Worm (Caenorhabditis elegans): ENCODE data around the gene C27F2.10.

Gene C27F2.10

DNA sequence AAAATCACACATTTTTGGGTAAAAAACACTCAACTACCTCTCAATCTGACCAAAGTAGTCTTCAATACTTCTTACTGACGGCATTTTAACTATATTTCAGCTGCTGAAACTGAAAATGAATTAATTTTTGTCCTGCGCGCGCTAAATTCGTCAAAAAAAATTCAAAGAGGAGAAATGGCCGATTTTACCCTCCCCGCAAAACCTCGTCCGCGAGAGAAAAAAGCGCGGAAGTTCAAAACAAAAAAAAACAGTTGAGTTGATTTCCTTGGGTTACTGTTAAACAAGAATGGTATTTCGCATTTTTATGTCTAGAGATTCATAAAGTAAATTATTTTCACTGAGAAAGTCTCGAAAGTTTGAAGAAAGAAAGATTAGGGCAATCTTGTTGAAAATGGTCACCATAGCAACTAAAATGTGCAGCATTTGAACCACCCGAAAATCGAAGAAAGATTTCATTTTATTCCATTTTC lies at the start of gene C27F2.10, which contains the start of gene wdr-60:
C27F2.10 (minus strand) TSS at position 109 of the 470 bp plus-strand sequence.
wdr-60 (plus strand) TSS at position 420 of the 470 bp plus-strand sequence.
- TF ChIP-seq him-1 (tag; optimal IDR thresholded peaks at IDR 0.05) (no peak), dao-5 (tag; optimal IDR thresholded peaks at IDR 0.05) (no peak), W03F9.2 (tag; optimal IDR thresholded peaks at IDR 0.05) (no peak)

DNA sequence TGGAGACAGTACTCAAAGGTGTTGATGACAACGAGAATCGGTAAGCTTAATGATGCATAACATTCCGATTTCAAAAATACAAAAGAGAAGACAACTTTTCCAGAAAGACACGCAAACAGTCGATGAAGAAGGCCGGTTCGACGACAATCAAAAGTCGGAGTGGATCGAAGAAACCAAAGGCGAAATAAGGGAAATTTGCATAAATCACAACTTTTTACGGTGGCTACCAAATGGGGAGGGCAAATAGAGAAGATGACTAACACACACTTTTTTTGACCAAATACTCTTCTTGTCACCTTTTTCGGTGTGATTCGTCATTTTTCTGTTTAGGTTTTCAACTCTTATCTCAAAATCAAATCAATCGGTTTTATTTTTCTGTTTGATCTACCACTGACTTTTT lies 49.5 kb upstream of the C27F2.10 start, which contains the start of gene C45G9.6:
C45G9.6 (plus strand) TSS at position 301 of the 400 bp plus-strand sequence.
- TF ChIP-seq W03F9.2 (tag; optimal IDR thresholded peaks at IDR 0.05), result no peak
- no peak for TF ChIP-seq dao-5 (tag; optimal IDR thresholded peaks at IDR 0.05)
- no peak for TF ChIP-seq him-1 (tag; optimal IDR thresholded peaks at IDR 0.05)

DNA sequence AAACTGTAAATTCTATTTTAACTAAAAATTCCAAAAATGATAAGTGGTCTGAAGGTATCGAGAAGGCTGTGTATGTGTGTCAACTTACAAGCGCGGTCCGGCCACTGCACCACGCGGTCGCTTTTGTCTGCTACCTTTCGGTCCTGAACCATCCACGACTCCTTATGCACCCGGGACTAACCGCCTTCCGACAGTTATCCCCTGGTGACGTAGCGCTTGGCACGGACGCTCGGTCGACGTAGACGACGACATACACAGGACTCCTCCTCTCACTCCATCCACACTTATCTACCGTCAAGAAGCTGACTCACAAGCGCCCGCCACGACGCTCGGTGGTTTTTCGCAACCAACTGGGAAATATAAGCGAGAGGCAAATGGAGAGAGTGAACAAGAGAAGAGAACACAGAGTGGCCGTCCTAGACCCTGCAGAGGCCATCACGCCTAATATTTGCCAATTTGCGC lies 44.7 kb upstream of the C27F2.10 start:
- TF ChIP-seq dao-5 (tag; optimal IDR thresholded peaks at IDR 0.05) (peak; percentile 78), him-1 (tag; optimal IDR thresholded peaks at IDR 0.05) (peak; percentile 81)

DNA sequence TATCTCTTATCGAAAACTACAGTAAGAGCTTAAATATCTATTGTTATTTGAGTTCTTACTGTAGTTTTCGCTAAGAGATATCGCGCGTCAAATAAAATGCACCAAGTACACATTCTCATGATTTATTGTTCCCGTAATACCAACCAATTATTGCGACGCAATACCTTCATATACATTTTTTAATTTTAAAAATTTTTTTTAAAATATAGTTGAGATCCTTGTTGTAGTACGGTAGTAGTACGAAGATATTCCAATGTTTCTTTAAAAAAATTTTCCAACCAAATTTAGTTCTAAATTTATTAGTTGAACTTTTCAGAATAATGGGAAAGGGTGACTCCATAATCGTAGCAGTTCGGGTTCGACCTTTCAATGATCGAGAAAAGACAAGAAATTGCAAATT lies 43.9 kb upstream of the C27F2.10 start, which contains the start of gene klp-6:
klp-6 (plus strand) TSS at position 301 of the 400 bp plus-strand sequence.
- TF ChIP-seq W03F9.2 (tag; optimal IDR thresholded peaks at IDR 0.05) (no peak), him-1 (tag; optimal IDR thresholded peaks at IDR 0.05) (no peak), dao-5 (tag; optimal IDR thresholded peaks at IDR 0.05) (no peak)

DNA sequence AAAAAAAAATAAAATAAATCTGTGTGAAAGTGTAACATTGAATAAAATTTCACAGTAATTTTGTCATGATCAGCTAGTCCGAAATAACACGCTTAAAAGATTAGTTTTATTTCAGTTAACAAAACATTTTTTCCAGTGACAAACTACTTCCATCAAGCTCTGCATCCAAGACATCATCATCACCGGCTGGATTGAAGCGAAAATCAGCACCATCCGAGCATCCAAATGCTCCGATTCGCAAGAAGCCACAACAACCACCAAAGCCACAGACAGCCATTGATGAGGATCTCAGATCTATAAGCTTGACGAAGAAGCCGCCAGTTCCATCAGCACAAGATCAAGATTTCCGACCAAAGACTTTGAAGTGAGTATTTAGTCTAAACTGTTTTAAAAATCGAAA lies 40.5 kb upstream of the C27F2.10 start:
- TF ChIP-seq dao-5 (tag; optimal IDR thresholded peaks at IDR 0.05) (no peak), him-1 (tag; optimal IDR thresholded peaks at IDR 0.05) (no peak), W03F9.2 (tag; optimal IDR thresholded peaks at IDR 0.05) (no peak)

DNA sequence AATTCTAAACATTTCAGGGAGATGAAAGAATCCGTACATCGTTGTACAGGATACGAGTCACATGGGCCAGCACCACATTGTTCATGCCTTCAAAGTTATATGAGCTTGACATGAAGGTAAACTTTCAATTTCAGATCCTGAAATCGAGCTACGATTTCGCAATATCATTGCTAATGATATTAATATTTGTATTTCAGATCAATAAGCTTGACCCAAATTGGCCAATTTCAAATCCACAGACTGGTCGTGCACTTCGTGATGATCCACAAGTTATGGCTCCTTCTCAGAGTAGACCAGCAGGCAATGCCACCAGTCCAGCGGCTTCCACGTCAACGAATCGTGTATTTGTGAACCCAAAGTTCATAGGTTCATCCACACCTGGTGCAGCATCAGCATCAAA lies 39.7 kb upstream of the C27F2.10 start:
- TF ChIP-seq W03F9.2 (tag; optimal IDR thresholded peaks at IDR 0.05), result no peak
- no peak for TF ChIP-seq dao-5 (tag; optimal IDR thresholded peaks at IDR 0.05)
- TF ChIP-seq him-1 (tag; optimal IDR thresholded peaks at IDR 0.05), result no peak

DNA sequence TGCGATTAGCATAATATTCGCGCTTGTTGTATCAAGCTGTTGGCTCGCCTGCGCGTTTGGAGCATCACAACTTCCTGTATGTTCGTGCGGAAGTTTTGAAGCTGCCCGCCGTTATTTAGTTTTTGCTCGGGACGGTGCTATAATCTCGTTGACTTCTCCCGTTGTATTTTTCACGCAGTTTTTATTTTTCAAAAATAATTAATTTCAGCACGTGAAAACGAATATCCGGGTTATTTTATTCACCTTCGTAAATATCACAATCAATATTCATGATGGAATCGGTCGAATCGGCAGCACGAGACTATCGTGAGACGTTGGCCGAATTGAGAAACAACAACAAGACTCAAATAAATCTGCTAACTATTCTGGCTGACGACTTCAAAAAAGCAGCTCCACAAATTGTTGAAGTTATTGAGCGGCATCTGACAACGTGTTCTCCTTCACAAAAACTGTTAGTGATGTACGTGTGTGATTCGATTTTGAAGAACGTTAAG lies 38.5 kb upstream of the C27F2.10 start:
- no peak for TF ChIP-seq W03F9.2 (tag; optimal IDR thresholded peaks at IDR 0.05)
- TF ChIP-seq him-1 (tag; optimal IDR thresholded peaks at IDR 0.05), result no peak
- no peak for TF ChIP-seq dao-5 (tag; optimal IDR thresholded peaks at IDR 0.05)

DNA sequence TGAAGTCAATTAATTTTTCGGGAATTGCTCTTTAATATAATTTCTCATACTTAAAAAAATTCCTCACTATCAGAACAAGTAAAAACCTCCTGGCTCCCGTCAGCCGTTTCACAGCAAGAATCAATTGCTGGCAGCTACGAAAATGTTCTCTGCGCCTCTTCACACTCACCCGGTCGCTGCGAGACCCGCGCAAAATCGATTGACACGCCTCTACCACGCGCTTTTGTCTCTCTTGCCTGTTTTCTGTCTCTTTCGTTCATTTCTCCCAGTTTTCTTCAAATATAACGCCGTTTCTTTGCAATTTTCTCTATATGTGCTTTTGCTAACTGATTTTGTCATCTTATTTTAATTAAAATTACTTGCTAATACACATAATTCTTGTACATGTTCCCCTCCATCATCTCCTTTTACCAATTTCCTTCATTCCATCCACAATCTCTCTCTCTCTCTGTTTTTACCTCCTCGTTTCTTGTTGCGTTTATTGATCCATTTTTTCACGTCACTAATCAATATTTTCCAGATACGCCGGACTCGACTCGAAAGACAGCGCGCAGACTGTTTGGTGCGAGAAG lies 37.8 kb upstream of the C27F2.10 start, which contains the start of gene pcf-11:
pcf-11 (plus strand) TSS at position 522 of the 572 bp plus-strand sequence.
- peak; percentile 34 for TF ChIP-seq W03F9.2 (tag; optimal IDR thresholded peaks at IDR 0.05)
- TF ChIP-seq him-1 (tag; optimal IDR thresholded peaks at IDR 0.05), result no peak

DNA sequence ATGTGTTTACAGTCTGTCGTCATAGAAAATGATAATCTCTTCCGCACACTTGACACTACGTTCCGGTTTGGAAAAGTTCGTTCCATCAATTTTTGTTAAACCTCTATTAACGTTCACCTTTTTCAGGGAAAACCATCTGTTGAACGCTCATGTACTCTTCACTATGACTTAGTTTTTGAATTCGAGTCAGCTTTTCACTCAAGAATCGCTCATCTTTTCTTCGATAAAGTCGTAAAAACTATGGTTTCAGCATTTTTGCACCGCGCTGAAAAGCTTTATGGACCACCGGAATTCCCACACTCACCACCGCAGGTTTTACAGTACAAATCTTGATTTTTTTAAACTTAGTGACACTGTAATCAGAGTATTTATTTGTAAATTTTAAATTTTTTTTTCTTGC lies 36.9 kb upstream of the C27F2.10 start:
- TF ChIP-seq him-1 (tag; optimal IDR thresholded peaks at IDR 0.05), result no peak
- TF ChIP-seq W03F9.2 (tag; optimal IDR thresholded peaks at IDR 0.05), result no peak
- TF ChIP-seq dao-5 (tag; optimal IDR thresholded peaks at IDR 0.05), result no peak

DNA sequence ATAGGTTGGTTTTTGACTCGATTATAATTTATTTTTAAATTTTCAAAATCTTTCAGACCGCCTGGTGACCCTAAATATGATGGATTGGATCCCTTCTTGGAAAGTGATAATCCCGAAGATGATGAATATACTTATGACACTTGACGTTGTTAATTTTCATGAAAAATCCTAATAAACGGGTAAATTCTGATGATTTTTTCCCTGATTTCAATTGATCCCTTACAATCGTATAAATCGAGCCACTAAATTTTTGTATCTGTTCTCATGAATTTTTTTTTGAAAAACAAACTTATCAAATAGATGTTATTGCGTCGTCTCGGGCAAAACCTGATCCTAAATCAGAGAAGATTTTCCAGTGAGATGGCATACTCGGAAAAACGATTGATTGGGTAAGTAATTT lies 36.3 kb upstream of the C27F2.10 start, which contains the start of gene R144.13:
R144.13 (plus strand) TSS at position 301 of the 400 bp plus-strand sequence.
- TF ChIP-seq dao-5 (tag; optimal IDR thresholded peaks at IDR 0.05) (no peak), him-1 (tag; optimal IDR thresholded peaks at IDR 0.05) (no peak), W03F9.2 (tag; optimal IDR thresholded peaks at IDR 0.05) (no peak)

DNA sequence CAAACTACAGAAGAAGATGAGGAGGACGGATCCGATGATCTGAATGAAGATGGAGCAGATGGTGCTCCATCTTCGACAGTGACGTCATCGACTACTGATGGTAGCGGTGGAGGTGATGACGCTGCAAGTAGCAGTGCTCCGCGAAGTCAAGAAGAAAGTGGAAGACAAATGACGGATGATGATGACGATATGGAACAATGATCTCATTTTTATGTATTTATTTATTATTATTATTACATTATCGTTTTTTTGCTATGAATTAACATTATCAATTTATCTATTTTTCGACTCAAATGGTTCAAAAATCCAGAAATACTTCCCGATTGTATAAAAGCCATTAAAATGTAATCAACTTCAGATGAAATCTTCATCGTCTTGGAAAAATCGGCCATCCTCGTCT lies 35.0 kb upstream of the C27F2.10 start, which contains the start of gene R144.3:
R144.3 (plus strand) TSS at position 301 of the 400 bp plus-strand sequence.
- TF ChIP-seq him-1 (tag; optimal IDR thresholded peaks at IDR 0.05), result no peak

DNA sequence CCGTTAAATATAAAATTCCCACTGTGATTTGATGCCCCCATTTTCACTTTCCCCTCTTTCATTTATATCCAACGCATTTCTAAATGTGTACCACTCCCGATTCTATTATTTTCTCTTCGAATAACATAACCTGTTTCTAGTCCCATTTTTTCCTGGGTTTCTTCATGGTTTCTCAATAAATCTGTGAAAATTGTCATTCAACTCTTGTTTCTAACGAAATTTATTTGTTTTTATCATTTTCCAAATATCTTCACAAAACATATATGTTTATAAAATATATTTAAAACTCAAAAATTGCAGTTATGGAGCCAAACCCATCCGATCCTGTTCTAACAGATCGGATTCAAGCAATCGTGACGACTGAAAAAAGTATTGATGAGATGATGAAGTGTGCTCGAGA lies 34.2 kb upstream of the C27F2.10 start, which contains the start of gene mdt-11:
mdt-11 (plus strand) TSS at position 301 of the 400 bp plus-strand sequence.
- no peak for TF ChIP-seq W03F9.2 (tag; optimal IDR thresholded peaks at IDR 0.05)
- TF ChIP-seq dao-5 (tag; optimal IDR thresholded peaks at IDR 0.05), result no peak
- no peak for TF ChIP-seq him-1 (tag; optimal IDR thresholded peaks at IDR 0.05)

DNA sequence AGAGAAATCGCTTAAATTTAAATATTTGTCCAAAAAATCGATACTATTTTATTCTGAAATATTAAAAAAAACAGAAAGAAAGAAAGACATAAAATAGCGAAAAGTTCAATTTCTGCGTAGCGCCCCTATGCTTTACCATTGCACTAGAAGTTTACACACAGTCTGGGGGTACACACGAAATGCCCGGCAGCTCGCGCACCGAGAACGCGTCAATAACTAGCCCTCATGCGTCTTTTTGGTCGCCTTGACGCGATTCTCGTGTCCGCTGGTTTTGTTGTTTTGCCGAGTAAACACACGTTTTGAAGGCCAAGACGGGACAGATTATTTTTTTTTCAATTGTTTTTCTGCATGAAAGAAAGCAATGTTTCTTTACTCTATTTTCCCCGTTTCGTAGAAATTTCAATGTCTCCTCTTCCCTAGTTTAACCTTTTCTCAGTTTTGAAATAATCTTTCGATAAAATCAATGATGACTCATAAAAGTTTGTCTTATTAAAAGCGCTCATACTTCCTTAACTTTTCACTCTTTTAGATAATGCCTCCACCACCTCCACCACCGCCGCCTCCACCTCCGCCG lies 31.5 kb upstream of the C27F2.10 start, which contains the start of gene wip-1:
wip-1 (plus strand) TSS at position 524 of the 574 bp plus-strand sequence.
- TF ChIP-seq W03F9.2 (tag; optimal IDR thresholded peaks at IDR 0.05) (peak; percentile 98), dao-5 (tag; optimal IDR thresholded peaks at IDR 0.05) (peak; percentile 72), him-1 (tag; optimal IDR thresholded peaks at IDR 0.05) (peak; percentile 98)

DNA sequence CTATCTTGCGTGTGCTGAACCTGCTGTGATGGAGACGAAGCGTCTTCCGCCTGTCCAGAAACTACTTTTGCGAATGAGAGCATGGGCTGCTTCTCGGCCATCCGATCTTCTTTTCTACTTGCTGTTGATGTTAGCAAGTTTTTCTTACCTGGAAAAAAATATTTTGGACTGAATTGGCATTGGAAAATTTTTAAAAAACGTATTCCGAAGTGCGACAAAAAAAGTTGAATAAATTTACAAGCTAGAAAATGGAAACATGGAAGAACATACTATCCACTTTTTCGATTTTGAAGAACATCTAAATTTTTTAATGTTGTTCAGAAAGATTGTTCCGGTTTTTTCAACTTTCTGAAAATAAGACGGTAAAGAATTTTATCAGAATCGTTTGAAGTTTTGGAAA lies 30.9 kb upstream of the C27F2.10 start, which contains the start of gene larp-1:
larp-1 (minus strand) TSS at position 101 of the 400 bp plus-strand sequence.
- no peak for TF ChIP-seq dao-5 (tag; optimal IDR thresholded peaks at IDR 0.05)
- no peak for TF ChIP-seq W03F9.2 (tag; optimal IDR thresholded peaks at IDR 0.05)
- TF ChIP-seq him-1 (tag; optimal IDR thresholded peaks at IDR 0.05), result no peak
